Worm (Caenorhabditis elegans) whole organism, late embryonic: Measurements from ENCODE around the gene R08D7.5.

Source experiments
- K09A11.1 ChIP-seq: sonication (generic microtip); optimal IDR thresholded peaks from 2 replicates; lab custom pipeline; 2017; ENCODE audit warnings: antibody characterized with exemption, mild to moderate bottlenecking, missing genetic modification characterization, missing compliant biosample characterization; ENCODE audit not compliant: insufficient read depth
- T23F11.4 ChIP-seq: fragments of 200-800 bp; sonication (Bioruptor generic); optimal IDR thresholded peaks from 2 replicates; lab custom pipeline; 2018; ENCODE audit warnings: mild to moderate bottlenecking, missing genetic modification characterization, missing compliant biosample characterization
- ceh-34 ChIP-seq: sonication (generic microtip); optimal IDR thresholded peaks from 2 replicates; lab custom pipeline; 2016; ENCODE audit warnings: mild to moderate bottlenecking, missing genetic modification characterization, missing compliant biosample characterization
- elt-2 ChIP-seq: sonication (generic microtip); optimal IDR thresholded peaks from 2 replicates; lab custom pipeline; 2016; ENCODE audit warnings: missing genetic modification reagents, missing genetic modification characterization, missing compliant biosample characterization
- fax-1 ChIP-seq: sonication (generic microtip); optimal IDR thresholded peaks from 2 replicates; lab custom pipeline; 2016; ENCODE audit warnings: missing genotype, missing genetic modification characterization, missing compliant biosample characterization
- fkh-10 ChIP-seq: fragments of 150-350 bp; optimal IDR thresholded peaks from 2 replicates; lab custom pipeline; 2014; ENCODE audit warnings: missing biosample characterization, missing genetic modification reagents, missing genetic modification characterization
- fkh-6 ChIP-seq: sonication (generic microtip); optimal IDR thresholded peaks from 2 replicates; lab custom pipeline; 2016; ENCODE audit warnings: missing genetic modification characterization, missing compliant biosample characterization
- hlh-15 ChIP-seq: sonication (generic microtip); optimal IDR thresholded peaks from 2 replicates; lab custom pipeline; 2016; ENCODE audit warnings: missing genetic modification characterization, missing compliant biosample characterization
- lin-11 ChIP-seq: fragments of 200-800 bp; sonication (Bioruptor generic); optimal IDR thresholded peaks from 2 replicates; lab custom pipeline; 2018; ENCODE audit warnings: mild to moderate bottlenecking, missing genetic modification characterization, missing compliant biosample characterization
- nhr-232 ChIP-seq: sonication (generic microtip); optimal IDR thresholded peaks from 2 replicates; lab custom pipeline; 2016; ENCODE audit warnings: missing genetic modification characterization, missing compliant biosample characterization
- unc-55 ChIP-seq: sonication (generic microtip); optimal IDR thresholded peaks from 2 replicates; lab custom pipeline; 2017; ENCODE audit warnings: missing biosample characterization, missing genetic modification reagents, missing genetic modification characterization
- unc-86 ChIP-seq: sonication (generic microtip); optimal IDR thresholded peaks from 2 replicates; lab custom pipeline; 2016; ENCODE audit warnings: missing genetic modification characterization, missing compliant biosample characterization

DNA sequence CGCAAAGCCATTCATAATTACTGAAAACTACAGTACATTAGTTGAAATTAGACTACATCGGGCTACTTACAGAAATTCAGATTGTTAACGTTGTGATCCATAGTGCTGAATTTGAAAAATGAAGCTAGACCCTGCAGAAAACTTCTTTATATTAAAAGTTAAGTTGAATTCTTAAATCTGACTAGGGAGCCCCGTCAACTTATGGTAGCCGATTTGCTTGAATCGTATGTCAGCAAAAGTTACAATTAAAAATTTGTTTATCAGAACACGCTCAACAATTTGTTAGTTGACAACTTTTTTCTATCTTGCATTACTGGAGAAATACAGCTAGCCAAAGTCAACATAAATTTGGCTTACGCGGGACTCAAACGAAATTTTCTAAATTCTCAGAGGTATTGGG, 48.6 kb downstream of the R08D7.5 start, which contains the start of gene F59B2.14:
- TF ChIP-seq fkh-10 (GFP tag; lab: Kevin White, UChicago) (no peak), K09A11.1 (no peak), T23F11.4 (no peak), fax-1 (no peak), ceh-34 (no peak), unc-86 (tag; lab: Kevin White, UChicago) (no peak), nhr-232 (no peak), elt-2 (tag; lab: Kevin White, UChicago) (no peak), lin-11 (tag; lab: Kevin White, UChicago) (no peak), fkh-6 (tag; lab: Kevin White, UChicago) (no peak), hlh-15 (tag; lab: Kevin White, UChicago) (no peak), unc-55 (GFP tag; lab: Kevin White, UChicago) (no peak)
